Fruit fly (Drosophila melanogaster): Measurements from ENCODE around the gene att-ORFB.

- TF ChIP-seq lz (GFP tag; optimal IDR thresholded peaks at IDR 0.05) = no peak
- no peak for TF ChIP-seq CG10631 (GFP tag; optimal IDR thresholded peaks at IDR 0.05)
- TF ChIP-seq CG3919 (GFP tag; optimal IDR thresholded peaks at IDR 0.05) = no peak
- no peak for TF ChIP-seq pdm3 (GFP tag; optimal IDR thresholded peaks at IDR 0.05)
- TF ChIP-seq CG11902 (GFP tag; optimal IDR thresholded peaks at IDR 0.05) = no peak
- TF ChIP-seq Eip93F (GFP tag; optimal IDR thresholded peaks at IDR 0.05) = no peak
- no peak for TF ChIP-seq Ets21C (GFP tag; optimal IDR thresholded peaks at IDR 0.05)
- no peak for TF ChIP-seq Eip75B (GFP tag; optimal IDR thresholded peaks at IDR 0.05)
Observed at dm6 chr3R:20543719-20544118, 10.5 kb downstream of the att-ORFB start.

Measured in whole organism, prepupa.